Worm (Caenorhabditis elegans): ENCODE measurements around the gene R12B2.6.

ce11 chrIII:5868401-5868800, 34.4 kb upstream of the R12B2.6 start, which contains the start of gene eng-1:
- TF ChIP-seq unc-62 (GFP tag; optimal IDR thresholded peaks at IDR 0.05) (no peak), mep-1 (tag; optimal IDR thresholded peaks at IDR 0.05) (no peak), lsy-2 (tag; optimal IDR thresholded peaks at IDR 0.05) (no peak), nhr-237 (tag; optimal IDR thresholded peaks at IDR 0.05) (no peak), elt-3 (tag; optimal IDR thresholded peaks at IDR 0.05) (no peak), nhr-2 (tag; optimal IDR thresholded peaks at IDR 0.05) (no peak)

Measured in whole organism, mixed stage, embryonic.